Fruit fly (Drosophila melanogaster): Measurements from ENCODE around the gene CG13023.
A peak's percentile ranks its signal among the peaks of the same experiment; 100 is the strongest.

CG13023 gene

DNA sequence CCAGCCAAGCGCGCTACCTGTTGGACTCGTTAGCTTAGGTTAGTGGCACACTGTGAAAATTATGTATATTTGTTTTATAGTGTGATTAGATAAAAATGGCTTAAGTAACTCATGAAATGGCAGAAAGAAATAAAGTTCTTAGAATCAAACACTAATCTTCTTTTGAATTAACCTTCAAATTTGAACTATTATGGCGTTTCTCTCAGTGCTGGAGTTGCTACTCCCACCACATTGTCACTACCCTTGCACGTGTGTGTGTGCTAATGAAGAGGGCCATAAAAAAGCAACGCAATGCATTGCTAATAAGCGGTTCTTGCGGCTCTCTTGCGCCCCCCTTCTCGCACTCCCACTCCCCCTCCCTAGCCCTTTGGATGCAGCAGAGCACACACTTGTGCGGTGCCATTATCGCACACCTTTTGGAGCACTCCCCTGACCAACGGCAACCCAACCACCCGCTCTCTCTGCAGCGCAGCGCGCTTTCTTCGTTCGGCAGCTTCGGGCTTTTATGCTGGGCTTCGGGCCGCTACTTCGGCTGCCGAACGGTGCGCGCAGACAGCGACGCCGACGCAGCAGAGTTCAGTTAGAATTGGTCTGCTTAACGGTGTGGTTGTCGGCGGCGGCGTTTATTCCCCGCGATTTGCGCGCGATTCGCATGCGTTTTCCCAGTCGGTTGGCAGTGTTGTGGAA lies 36.4 kb downstream of the CG13023 start (continued):
- TF ChIP-seq ems (GFP tag; optimal IDR thresholded peaks at IDR 0.05) (peak; percentile 85), CG4404 (GFP tag; IDR thresholded peaks at IDR 0.05) (peak; percentile 70), dysf (GFP tag; IDR thresholded peaks at IDR 0.05) (peak; percentile 91; the same call in 2 of the 3 replicates), CG30431 (GFP tag; optimal IDR thresholded peaks at IDR 0.05) (peak; percentile 83), peb (GFP tag; IDR thresholded peaks at IDR 0.05) (peak; percentile 90), scrt (GFP tag; optimal IDR thresholded peaks at IDR 0.05) (peak; percentile 76), grau (tag; optimal IDR thresholded peaks at IDR 0.05) (peak; percentile 84), CG12219 (GFP tag; optimal IDR thresholded peaks at IDR 0.05) (peak; percentile 88), CG10274 (GFP tag; optimal IDR thresholded peaks at IDR 0.05) (peak; percentile 62), CG17568 (GFP tag; optimal IDR thresholded peaks at IDR 0.05) (peak; percentile 64), psq (GFP tag; optimal IDR thresholded peaks at IDR 0.05) (peak; percentile 58), Dbx (GFP tag; IDR thresholded peaks at IDR 0.05) (peak; percentile 78), CG2199 (GFP tag; IDR thresholded peaks at IDR 0.05) (peak; percentile 87; the same call in 2 of the 3 replicates), grn (GFP tag; optimal IDR thresholded peaks at IDR 0.05) (peak; percentile 23), CG15514 (GFP tag; optimal IDR thresholded peaks at IDR 0.05) (peak; percentile 52), Poxn (GFP tag; IDR thresholded peaks at IDR 0.05) (0 out of 2 replicates have a peak, but pooled peaks have one; percentile 17), unpg (GFP tag; optimal IDR thresholded peaks at IDR 0.05) (peak; percentile 94), dmrt11E (tag; optimal IDR thresholded peaks at IDR 0.05) (peak; percentile 87), Meics (GFP tag; optimal IDR thresholded peaks at IDR 0.05) (peak; percentile 73), CG33213 (GFP tag; optimal IDR thresholded peaks at IDR 0.05) (peak; percentile 79), ase (GFP tag; IDR thresholded peaks at IDR 0.05) (peak; percentile 92), CG13775 (GFP tag; optimal IDR thresholded peaks at IDR 0.05) (peak; percentile 81), sc (optimal IDR thresholded peaks at IDR 0.05) (no peak), sc (GFP tag; optimal IDR thresholded peaks at IDR 0.05) (peak; percentile 89), Scr (GFP tag; IDR thresholded peaks at IDR 0.05; ENCODE audit: partially characterized antibody) (no peak), luna (GFP tag; optimal IDR thresholded peaks at IDR 0.05) (peak; percentile 47), Optix (GFP tag; IDR thresholded peaks at IDR 0.05) (peak; percentile 89), CG30020 (tag; optimal IDR thresholded peaks at IDR 0.05) (peak; percentile 49), gfzf (GFP tag; optimal IDR thresholded peaks at IDR 0.05) (no peak), CG3838 (GFP tag; optimal IDR thresholded peaks at IDR 0.05) (peak; percentile 55), twi (tag; optimal IDR thresholded peaks at IDR 0.05) (peak; percentile 78), CG6765 (GFP tag; optimal IDR thresholded peaks at IDR 0.05) (no peak), pum (GFP tag; optimal IDR thresholded peaks at IDR 0.05) (peak; percentile 89), Dad (GFP tag; optimal IDR thresholded peaks at IDR 0.05) (peak; percentile 85), NK7.1 (GFP tag; optimal IDR thresholded peaks at IDR 0.05) (peak; percentile 67), jigr1 (GFP tag; IDR thresholded peaks at IDR 0.05) (peak; percentile 78; the same call in 2 of the 3 replicates), toy (GFP tag; IDR thresholded peaks at IDR 0.05) (peak; percentile 63; the same call in 1 of the 2 replicates), HLH3B (GFP tag; IDR thresholded peaks at IDR 0.05) (peak; percentile 95), Ravus (GFP tag; IDR thresholded peaks at IDR 0.05) (peak; percentile 73), sens-2 (GFP tag; IDR thresholded peaks at IDR 0.05) (peak; percentile 96), so (GFP tag; IDR thresholded peaks at IDR 0.05) (peak; percentile 93), CG11085 (GFP tag; IDR thresholded peaks at IDR 0.05) (peak; percentile 58), CG17612 (GFP tag; IDR thresholded peaks at IDR 0.05) (peak; percentile 43), Dfd (GFP tag; optimal IDR thresholded peaks at IDR 0.05) (no peak), CG10654 (GFP tag; optimal IDR thresholded peaks at IDR 0.05) (peak; percentile 87), da (GFP tag; optimal IDR thresholded peaks at IDR 0.05) (peak; percentile 75), bsh (GFP tag; optimal IDR thresholded peaks at IDR 0.05) (peak; percentile 59 to 97), CG7987 (GFP tag; optimal IDR thresholded peaks at IDR 0.05) (peak; percentile 33), CG34224 (GFP tag; IDR thresholded peaks at IDR 0.05; ENCODE audit: partially characterized antibody) (peak; percentile 18; the same call in 1 of the 3 replicates), CG12769 (tag; optimal IDR thresholded peaks at IDR 0.05) (peak; percentile 66)
